Fruit fly (Drosophila melanogaster): ENCODE data around the gene Tcs6.

Gene Tcs6

dm6 chr3R:26075252-26075651, 17.2 kb upstream of the Tcs6 start:
- TF ChIP-seq ttk (optimal IDR thresholded peaks at IDR 0.05) (no peak), Sin3A (optimal IDR thresholded peaks at IDR 0.05) (no peak), h (optimal IDR thresholded peaks at IDR 0.05) (no peak), Myc (optimal IDR thresholded peaks at IDR 0.05) (no peak), psq (optimal IDR thresholded peaks at IDR 0.05) (no peak), insv (optimal IDR thresholded peaks at IDR 0.05) (no peak)

dm6 chr3R:26072477-26072876, 14.5 kb upstream of the Tcs6 start:
- no peak for TF ChIP-seq insv (optimal IDR thresholded peaks at IDR 0.05)
- no peak for TF ChIP-seq psq (optimal IDR thresholded peaks at IDR 0.05)
- no peak for TF ChIP-seq Sin3A (optimal IDR thresholded peaks at IDR 0.05)
- no peak for TF ChIP-seq h (optimal IDR thresholded peaks at IDR 0.05)
- TF ChIP-seq ttk (optimal IDR thresholded peaks at IDR 0.05), result no peak
- TF ChIP-seq Myc (optimal IDR thresholded peaks at IDR 0.05), result no peak

- no peak for TF ChIP-seq psq (optimal IDR thresholded peaks at IDR 0.05)
- no peak for TF ChIP-seq insv (optimal IDR thresholded peaks at IDR 0.05)
- no peak for TF ChIP-seq h (optimal IDR thresholded peaks at IDR 0.05)
- TF ChIP-seq Myc (optimal IDR thresholded peaks at IDR 0.05), result no peak
- no peak for TF ChIP-seq Sin3A (optimal IDR thresholded peaks at IDR 0.05)
- no peak for TF ChIP-seq ttk (optimal IDR thresholded peaks at IDR 0.05)
Observed at dm6 chr3R:26068135-26068534, 10.1 kb upstream of the Tcs6 start.

- TF ChIP-seq Myc (optimal IDR thresholded peaks at IDR 0.05), result no peak
- TF ChIP-seq ttk (optimal IDR thresholded peaks at IDR 0.05), result no peak
- no peak for TF ChIP-seq insv (optimal IDR thresholded peaks at IDR 0.05)
- TF ChIP-seq Sin3A (optimal IDR thresholded peaks at IDR 0.05), result no peak
- TF ChIP-seq psq (optimal IDR thresholded peaks at IDR 0.05), result no peak
- no peak for TF ChIP-seq h (optimal IDR thresholded peaks at IDR 0.05)
Observed at dm6 chr3R:26064708-26065107, 6.7 kb upstream of the Tcs6 start.

dm6 chr3R:26062911-26063310, 4.9 kb upstream of the Tcs6 start, which contains the start of gene CG14551:
Gene CG14551, minus strand, starts transcription at chr3R:26063011.
- no peak for TF ChIP-seq insv (optimal IDR thresholded peaks at IDR 0.05)
- TF ChIP-seq Myc (optimal IDR thresholded peaks at IDR 0.05), result no peak

- TF ChIP-seq h (optimal IDR thresholded peaks at IDR 0.05), result no peak
- no peak for TF ChIP-seq ttk (optimal IDR thresholded peaks at IDR 0.05)
- TF ChIP-seq Myc (optimal IDR thresholded peaks at IDR 0.05), result no peak
- TF ChIP-seq insv (optimal IDR thresholded peaks at IDR 0.05), result no peak
- no peak for TF ChIP-seq psq (optimal IDR thresholded peaks at IDR 0.05)
- no peak for TF ChIP-seq Sin3A (optimal IDR thresholded peaks at IDR 0.05)
Observed at dm6 chr3R:26059195-26059594, 1.2 kb upstream of the Tcs6 start, which contains the start of the genes RpL34a and Trmt61. Gene RpL34a, minus strand, starts transcription at chr3R:26059267. Gene Trmt61, plus strand, starts transcription at chr3R:26059496.

dm6 chr3R:26056381-26056780, 1.6 kb downstream of the Tcs6 start, which contains the start of the genes Sld5 and CG14543:
Gene Sld5, minus strand, starts transcription at chr3R:26056547.
Gene CG14543, plus strand, starts transcription at chr3R:26056630.
- no peak for TF ChIP-seq h (optimal IDR thresholded peaks at IDR 0.05)
- TF ChIP-seq ttk (optimal IDR thresholded peaks at IDR 0.05), result no peak
- TF ChIP-seq psq (optimal IDR thresholded peaks at IDR 0.05), result no peak
- no peak for TF ChIP-seq Myc (optimal IDR thresholded peaks at IDR 0.05)
- TF ChIP-seq Sin3A (optimal IDR thresholded peaks at IDR 0.05), result no peak
- no peak for TF ChIP-seq insv (optimal IDR thresholded peaks at IDR 0.05)

- TF ChIP-seq insv (optimal IDR thresholded peaks at IDR 0.05) (no peak), ttk (optimal IDR thresholded peaks at IDR 0.05) (no peak)
Observed at dm6 chr3R:26055214-26055632, 2.8 kb downstream of the Tcs6 start, which contains the start of gene Cmpk. Gene Cmpk, minus strand, starts transcription at chr3R:26055438.

dm6 chr3R:26052150-26052908, 5.7 kb downstream of the Tcs6 start, which contains the start of the genes Exo84 and Vps2:
Gene Exo84, minus strand, starts transcription at chr3R:26052257.
Gene Vps2, plus strand, starts transcription at chr3R:26052821.
- no peak for TF ChIP-seq Myc (optimal IDR thresholded peaks at IDR 0.05)
- no peak for TF ChIP-seq ttk (optimal IDR thresholded peaks at IDR 0.05)
- TF ChIP-seq psq (optimal IDR thresholded peaks at IDR 0.05), result no peak
- no peak for TF ChIP-seq h (optimal IDR thresholded peaks at IDR 0.05)
- no peak for TF ChIP-seq insv (optimal IDR thresholded peaks at IDR 0.05)
- no peak for TF ChIP-seq Sin3A (optimal IDR thresholded peaks at IDR 0.05)

dm6 chr3R:26042131-26042885, 15.7 kb downstream of the Tcs6 start:
- TF ChIP-seq h (optimal IDR thresholded peaks at IDR 0.05) (no peak), ttk (optimal IDR thresholded peaks at IDR 0.05) (no peak)

dm6 chr3R:26041417-26042101, 16.5 kb downstream of the Tcs6 start, which contains the start of gene gro:
Gene gro, plus strand, starts transcription at chr3R:26041736.
- TF ChIP-seq psq (optimal IDR thresholded peaks at IDR 0.05) (no peak), Myc (optimal IDR thresholded peaks at IDR 0.05) (no peak), Sin3A (optimal IDR thresholded peaks at IDR 0.05) (no peak), ttk (optimal IDR thresholded peaks at IDR 0.05) (no peak), h (optimal IDR thresholded peaks at IDR 0.05) (no peak), insv (optimal IDR thresholded peaks at IDR 0.05) (no peak)

- TF ChIP-seq ttk (optimal IDR thresholded peaks at IDR 0.05), result no peak
Observed at dm6 chr3R:26039793-26040335, 18.2 kb downstream of the Tcs6 start.
